Worm (Caenorhabditis elegans): ENCODE measurements around the gene M60.6.

The M60.6 gene

DNA sequence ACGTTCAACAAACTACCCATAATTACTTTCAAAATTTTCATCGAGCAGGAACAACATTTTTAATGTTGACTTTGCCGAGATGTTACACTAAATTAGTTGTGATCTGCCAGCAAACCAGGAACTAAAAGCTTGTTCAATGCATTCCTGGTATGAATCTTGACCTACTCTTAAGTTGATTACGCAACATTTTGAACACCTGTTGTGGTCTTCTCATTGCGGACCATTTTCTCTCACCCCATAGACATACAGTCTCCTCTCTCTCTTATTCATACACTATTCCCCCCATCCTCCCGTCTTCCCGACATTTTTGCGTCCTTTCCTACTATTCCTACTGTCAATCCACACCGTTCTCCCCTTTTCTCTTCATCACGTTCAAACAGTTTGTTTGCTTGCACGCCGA is 21.2 kb upstream of the M60.6 start:
- TF ChIP-seq sptf-1 (tag; optimal IDR thresholded peaks at IDR 0.05) (no peak), mab-5 (tag; optimal IDR thresholded peaks at IDR 0.05) (no peak), bed-3 (GFP tag; optimal IDR thresholded peaks at IDR 0.05) (no peak), mls-2 (tag; optimal IDR thresholded peaks at IDR 0.05) (no peak), ztf-11 (tag; optimal IDR thresholded peaks at IDR 0.05) (no peak), unc-120 (tag; optimal IDR thresholded peaks at IDR 0.05; ENCODE audit: poor library complexity, severe bottlenecking) (no peak), pha-4 (tag; optimal IDR thresholded peaks at IDR 0.05) (no peak), hlh-1 (tag; optimal IDR thresholded peaks at IDR 0.05) (peak; percentile 51), cnd-1 (tag; optimal IDR thresholded peaks at IDR 0.05) (peak; percentile 65), blmp-1 (tag; optimal IDR thresholded peaks at IDR 0.05) (no peak), unc-39 (tag; optimal IDR thresholded peaks at IDR 0.05) (no peak), nhr-28 (tag; optimal IDR thresholded peaks at IDR 0.05) (no peak), M03D4.4 (tag; optimal IDR thresholded peaks at IDR 0.05) (no peak), nhr-76 (tag; optimal IDR thresholded peaks at IDR 0.05) (no peak), ces-1 (GFP tag; optimal IDR thresholded peaks at IDR 0.05) (no peak), elt-3 (tag; optimal IDR thresholded peaks at IDR 0.05) (no peak), unc-62 (GFP tag; optimal IDR thresholded peaks at IDR 0.05) (no peak), zip-8 (tag; optimal IDR thresholded peaks at IDR 0.05) (peak; percentile 92), mep-1 (tag; optimal IDR thresholded peaks at IDR 0.05) (no peak), ceh-39 (tag; optimal IDR thresholded peaks at IDR 0.05) (no peak), lin-32 (GFP tag; optimal IDR thresholded peaks at IDR 0.05) (peak; percentile 8), lsy-2 (tag; optimal IDR thresholded peaks at IDR 0.05) (no peak), sem-2 (GFP tag; optimal IDR thresholded peaks at IDR 0.05) (no peak)

ce11 chrX:8270971-8271553 is 18.8 kb upstream of the M60.6 start, which contains the start of gene cutl-29:
Gene cutl-29, minus strand, starts transcription at chrX:8271021.
- TF ChIP-seq elt-3 (tag; optimal IDR thresholded peaks at IDR 0.05), result no peak
- TF ChIP-seq mls-2 (tag; optimal IDR thresholded peaks at IDR 0.05), result no peak
- no peak for TF ChIP-seq bed-3 (GFP tag; optimal IDR thresholded peaks at IDR 0.05)
- TF ChIP-seq nhr-28 (tag; optimal IDR thresholded peaks at IDR 0.05), result no peak
- no peak for TF ChIP-seq unc-120 (tag; optimal IDR thresholded peaks at IDR 0.05; ENCODE audit: poor library complexity, severe bottlenecking)
- no peak for TF ChIP-seq lin-32 (GFP tag; optimal IDR thresholded peaks at IDR 0.05)
- no peak for TF ChIP-seq ceh-39 (tag; optimal IDR thresholded peaks at IDR 0.05)

DNA sequence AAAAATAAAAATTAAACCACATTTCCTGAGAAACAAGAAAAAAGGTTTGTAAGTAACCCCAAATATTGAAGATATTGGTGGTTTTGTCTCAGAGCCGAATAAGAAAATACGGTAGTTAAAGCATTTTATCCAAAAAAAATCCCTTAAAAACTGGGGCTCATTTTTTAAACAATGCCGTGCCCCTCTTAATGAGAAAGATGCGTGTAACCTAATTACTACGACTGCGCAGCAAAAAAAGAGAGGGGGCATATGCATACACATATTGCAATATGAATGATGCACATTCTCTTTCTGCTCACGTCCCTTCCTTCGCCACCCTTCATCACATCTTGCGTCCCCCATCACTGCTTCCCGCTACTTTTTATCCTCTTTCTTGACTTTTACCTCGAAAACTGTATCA is 15.8 kb upstream of the M60.6 start:
- TF ChIP-seq ces-1 (GFP tag; optimal IDR thresholded peaks at IDR 0.05) (peak; percentile 79), M03D4.4 (tag; optimal IDR thresholded peaks at IDR 0.05) (no peak), snpc-4 (tag; optimal IDR thresholded peaks at IDR 0.05) (no peak)

DNA sequence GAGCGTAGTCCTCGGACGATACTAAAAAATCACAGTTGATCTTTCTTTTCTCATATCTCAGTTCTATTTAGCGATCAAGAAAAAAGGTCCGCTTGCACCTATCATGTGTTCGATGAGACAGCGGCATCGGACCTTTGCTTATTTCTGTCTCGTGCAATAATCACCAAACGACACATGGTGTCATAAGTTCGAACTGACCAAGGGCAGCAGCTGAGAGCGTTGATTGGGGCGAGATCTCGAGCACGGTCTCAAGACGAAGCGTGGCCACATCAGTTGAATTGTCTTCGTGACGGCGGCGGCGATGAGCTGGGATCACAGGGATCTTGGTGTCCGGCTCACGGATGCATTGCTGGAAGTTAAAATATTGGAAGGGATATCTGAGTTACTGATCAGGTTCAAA is 10.5 kb upstream of the M60.6 start:
- TF ChIP-seq hlh-1 (tag; optimal IDR thresholded peaks at IDR 0.05) (peak; percentile 30), ceh-83 (GFP tag; optimal IDR thresholded peaks at IDR 0.05) (no peak)

- TF ChIP-seq blmp-1 (tag; optimal IDR thresholded peaks at IDR 0.05) (no peak), ham-2 (GFP tag; optimal IDR thresholded peaks at IDR 0.05) (no peak), ceh-39 (tag; optimal IDR thresholded peaks at IDR 0.05) (no peak), ces-1 (GFP tag; optimal IDR thresholded peaks at IDR 0.05) (no peak), bed-3 (GFP tag; optimal IDR thresholded peaks at IDR 0.05) (no peak), drap-1 (GFP tag; optimal IDR thresholded peaks at IDR 0.05) (no peak), lin-13 (tag; optimal IDR thresholded peaks at IDR 0.05) (no peak), nhr-12 (tag; optimal IDR thresholded peaks at IDR 0.05) (no peak), mab-5 (tag; optimal IDR thresholded peaks at IDR 0.05) (no peak), snpc-4 (tag; optimal IDR thresholded peaks at IDR 0.05) (no peak), tbx-8 (GFP tag; optimal IDR thresholded peaks at IDR 0.05) (no peak), lsy-2 (tag; optimal IDR thresholded peaks at IDR 0.05) (no peak), ceh-43 (GFP tag; optimal IDR thresholded peaks at IDR 0.05) (no peak), mep-1 (tag; optimal IDR thresholded peaks at IDR 0.05) (no peak), hlh-1 (tag; optimal IDR thresholded peaks at IDR 0.05) (no peak), M03D4.4 (tag; optimal IDR thresholded peaks at IDR 0.05) (no peak), nhr-76 (tag; optimal IDR thresholded peaks at IDR 0.05) (no peak)
Measured at ce11 chrX:8261125-8261684, 8.9 kb upstream of the M60.6 start, which contains the start of gene M60.7. Gene M60.7, minus strand, starts transcription at chrX:8261175.

All from whole organism, mixed stage, embryonic.